Worm (Caenorhabditis elegans) whole organism, L4 larva: ENCODE data around the gene unc-25.
A peak's percentile ranks its signal among the peaks of the same experiment; 100 is the strongest.

Experiments
- F37D6.2 ChIP-seq: sonication (generic microtip); optimal IDR thresholded peaks from 2 replicates; lab custom pipeline; 2016; ENCODE audit warnings: mild to moderate bottlenecking, missing genetic modification characterization, missing compliant biosample characterization
- T20F7.1 ChIP-seq: fragments of 200-800 bp; sonication (Bioruptor generic); optimal IDR thresholded peaks from 2 replicates; lab custom pipeline; 2018; ENCODE audit warnings: mild to moderate bottlenecking, missing genetic modification characterization, missing compliant biosample characterization
- T26A8.4 ChIP-seq: fragments of 200-800 bp; sonication (Bioruptor generic); IDR thresholded peaks from 2 replicates; pipeline ENCODE4 v1.3.6; 2022; ENCODE audit warnings: missing genetic modification characterization, missing compliant biosample characterization
- ama-1 ChIP-seq: fragments of 150-350 bp; optimal IDR thresholded peaks from 2 replicates; lab custom pipeline; 2014; ENCODE audit warnings: inconsistent platforms, mixed read lengths
- arid-1 ChIP-seq: fragments of 200-800 bp; sonication (Bioruptor generic); conservative IDR thresholded peaks from 2 replicates; pipeline ENCODE4 v1.3.6; 2022; ENCODE audit warnings: missing genetic modification reagents, missing genetic modification characterization, missing compliant biosample characterization
- cey-2 ChIP-seq: sonication (generic microtip); optimal IDR thresholded peaks from 3 replicates; lab custom pipeline; 2017; ENCODE audit warnings: missing genetic modification characterization, mild to moderate bottlenecking, missing compliant biosample characterization, antibody characterized with exemption, borderline replicate concordance; ENCODE audit not compliant: insufficient read depth
- ctbp-1 ChIP-seq: fragments of 200-800 bp; sonication (Bioruptor generic); IDR thresholded peaks from 2 replicates; pipeline ENCODE4 v1.3.6; 2022; ENCODE audit warnings: missing genetic modification reagents, missing genetic modification characterization, missing compliant biosample characterization
- daf-8 ChIP-seq: fragments of 200-800 bp; sonication (Bioruptor generic); IDR thresholded peaks from 2 replicates; pipeline ENCODE4 v1.3.6; 2022; ENCODE audit warnings: missing genetic modification characterization, missing compliant biosample characterization
- dmd-6 ChIP-seq: fragments of 200-800 bp; sonication (Bioruptor generic); IDR thresholded peaks from 2 replicates; pipeline ENCODE4 v1.3.6; 2022; ENCODE audit warnings: missing genetic modification reagents, missing genetic modification characterization, missing compliant biosample characterization
- dmd-9 ChIP-seq: fragments of 200-800 bp; sonication (Bioruptor generic); IDR thresholded peaks from 2 replicates; pipeline ENCODE4 v1.3.6; 2022; ENCODE audit warnings: missing genetic modification reagents, missing genetic modification characterization, missing compliant biosample characterization
- dpl-1 ChIP-seq: fragments of 150-350 bp; optimal IDR thresholded peaks from 2 replicates; lab custom pipeline; 2014; ENCODE audit warnings: missing biosample characterization, missing genetic modification reagents, missing genetic modification characterization
- dve-1 ChIP-seq: sonication (generic microtip); optimal IDR thresholded peaks from 2 replicates; lab custom pipeline; 2017; ENCODE audit warnings: antibody characterized with exemption, mild to moderate bottlenecking, missing genetic modification characterization, missing compliant biosample characterization; ENCODE audit not compliant: insufficient read depth
- egl-43 ChIP-seq: fragments of 200-800 bp; sonication (Bioruptor generic); IDR thresholded peaks from 2 replicates; pipeline ENCODE4 v1.3.6; 2022; ENCODE audit warnings: missing genetic modification reagents, missing genetic modification characterization, missing compliant biosample characterization
- fkh-10 ChIP-seq: fragments of 150-350 bp; optimal IDR thresholded peaks from 2 replicates; lab custom pipeline; 2014; ENCODE audit warnings: missing biosample characterization, missing genetic modification reagents, missing genetic modification characterization
- fos-1 ChIP-seq: fragments of 150-350 bp; optimal IDR thresholded peaks from 2 replicates; lab custom pipeline; 2014; ENCODE audit warnings: missing biosample characterization, missing genetic modification characterization
- gei-8 ChIP-seq: fragments of 200-800 bp; sonication (Bioruptor generic); optimal IDR thresholded peaks from 2 replicates; lab custom pipeline; 2018; ENCODE audit warnings: mild to moderate bottlenecking, missing genetic modification characterization, missing compliant biosample characterization
- hif-1 ChIP-seq, 2 experiments: sonication (generic microtip); optimal IDR thresholded peaks; 2 replicates each; lab custom pipeline; 2016 to 2017; ENCODE audit warnings: missing compliant biosample characterization in 2 of 2, missing genetic modification characterization in 2 of 2, missing genetic modification reagents in 2 of 2, missing genotype in 2 of 2, mild to moderate bottlenecking in 1 of 2
- hlh-11 ChIP-seq: fragments of 200-800 bp; sonication (Bioruptor generic); optimal IDR thresholded peaks from 2 replicates; lab custom pipeline; 2018; ENCODE audit warnings: mild to moderate bottlenecking, missing genetic modification characterization, missing compliant biosample characterization
- hlh-30 ChIP-seq: sonication (generic microtip); optimal IDR thresholded peaks from 2 replicates; lab custom pipeline; 2017; ENCODE audit warnings: antibody characterized with exemption, mild to moderate bottlenecking, missing genetic modification characterization, missing compliant biosample characterization; ENCODE audit not compliant: insufficient read depth
- hmg-1.1 ChIP-seq: fragments of 200-800 bp; sonication (Bioruptor generic); IDR thresholded peaks from 2 replicates; pipeline ENCODE4 v1.3.6; 2022; ENCODE audit warnings: missing genetic modification reagents, missing genetic modification characterization, missing compliant biosample characterization
- jun-1 ChIP-seq: fragments of 150-350 bp; optimal IDR thresholded peaks from 2 replicates; lab custom pipeline; 2014; ENCODE audit warnings: missing biosample characterization, missing genetic modification reagents, missing genetic modification characterization
- lin-13 ChIP-seq: fragments of 150-350 bp; optimal IDR thresholded peaks from 2 replicates; lab custom pipeline; 2014; ENCODE audit warnings: missing biosample characterization, missing genetic modification reagents, missing genetic modification characterization
- lin-15B ChIP-seq: fragments of 150-350 bp; sonication (generic microtip); optimal IDR thresholded peaks from 3 replicates; lab custom pipeline; 2014; ENCODE audit warnings: missing biosample characterization, missing genetic modification characterization
- lin-29 ChIP-seq: fragments of 200-800 bp; sonication (Bioruptor generic); IDR thresholded peaks from 2 replicates; pipeline ENCODE4 v1.3.6; 2022; ENCODE audit warnings: missing genetic modification reagents, missing genetic modification characterization, missing compliant biosample characterization
- lin-38 ChIP-seq: fragments of 200-800 bp; sonication (Bioruptor generic); IDR thresholded peaks from 2 replicates; pipeline ENCODE4 v1.3.6; 2022; ENCODE audit warnings: missing genetic modification reagents, missing genetic modification characterization, missing compliant biosample characterization
- lsy-2 ChIP-seq, 2 experiments: fragments of 150-350 bp in 1 of 2; sonication (generic microtip) in 1 of 2; optimal IDR thresholded peaks; 2 replicates each; lab custom pipeline; 2014 to 2017; ENCODE audit warnings: missing biosample characterization in 2 of 2, missing genetic modification characterization in 2 of 2
- mdt-29 ChIP-seq: fragments of 200-800 bp; sonication (Bioruptor generic); IDR thresholded peaks from 2 replicates; pipeline ENCODE4 v1.3.6; 2022; ENCODE audit warnings: missing genetic modification reagents, missing genetic modification characterization, missing compliant biosample characterization
- mep-1 ChIP-seq: fragments of 150-350 bp; sonication (generic microtip); optimal IDR thresholded peaks from 3 replicates; lab custom pipeline; 2014; ENCODE audit warnings: missing biosample characterization, missing genetic modification characterization
- mes-2 ChIP-seq: sonication (generic microtip); optimal IDR thresholded peaks from 2 replicates; lab custom pipeline; 2016; ENCODE audit warnings: missing genotype, mild to moderate bottlenecking, missing genetic modification characterization, missing compliant biosample characterization; ENCODE audit not compliant: poor library complexity, severe bottlenecking
- nhr-102 ChIP-seq: sonication (generic microtip); optimal IDR thresholded peaks from 2 replicates; lab custom pipeline; 2016; ENCODE audit warnings: mild to moderate bottlenecking, missing genetic modification characterization, moderate library complexity, missing compliant biosample characterization
- nhr-11 ChIP-seq: fragments of 150-350 bp; optimal IDR thresholded peaks from 2 replicates; lab custom pipeline; 2014; ENCODE audit warnings: missing biosample characterization, missing genetic modification characterization
- nhr-237 ChIP-seq: sonication (generic microtip); optimal IDR thresholded peaks from 2 replicates; lab custom pipeline; 2017; ENCODE audit warnings: missing biosample characterization, missing genetic modification characterization
- nhr-28 ChIP-seq: fragments of 150-350 bp; optimal IDR thresholded peaks from 2 replicates; lab custom pipeline; 2014; ENCODE audit warnings: missing biosample characterization, missing genetic modification characterization
- nhr-6 ChIP-seq: fragments of 150-350 bp; optimal IDR thresholded peaks from 2 replicates; lab custom pipeline; 2014; ENCODE audit warnings: missing biosample characterization, missing genetic modification characterization
- php-3 ChIP-seq: fragments of 200-800 bp; sonication (Bioruptor generic); IDR thresholded peaks from 2 replicates; pipeline ENCODE4 v1.3.6; 2022; ENCODE audit warnings: missing genetic modification reagents, missing genetic modification characterization, missing compliant biosample characterization
- pqm-1 ChIP-seq: sonication (generic microtip); optimal IDR thresholded peaks from 2 replicates; lab custom pipeline; 2017; ENCODE audit warnings: missing biosample characterization, missing genetic modification characterization
- rbr-2 ChIP-seq: sonication (generic microtip); optimal IDR thresholded peaks from 2 replicates; lab custom pipeline; 2016; ENCODE audit warnings: missing genotype, missing genetic modification characterization, missing compliant biosample characterization
- sdz-12 ChIP-seq: fragments of 200-800 bp; sonication (Bioruptor generic); optimal IDR thresholded peaks from 2 replicates; lab custom pipeline; 2018; ENCODE audit warnings: mild to moderate bottlenecking, missing genetic modification characterization, missing compliant biosample characterization
- set-16 ChIP-seq: fragments of 200-800 bp; sonication (Bioruptor generic); IDR thresholded peaks from 2 replicates; pipeline ENCODE4 v1.3.6; 2022; ENCODE audit warnings: missing genetic modification reagents, missing genetic modification characterization, missing compliant biosample characterization
- snpc-4 ChIP-seq: fragments of 150-350 bp; optimal IDR thresholded peaks from 2 replicates; lab custom pipeline; 2014; ENCODE audit warnings: missing biosample characterization, missing genetic modification characterization
- spr-3 ChIP-seq: fragments of 200-800 bp; sonication (Bioruptor generic); optimal IDR thresholded peaks from 2 replicates; lab custom pipeline; 2018; ENCODE audit warnings: mild to moderate bottlenecking, missing genetic modification characterization, missing compliant biosample characterization
- unc-130 ChIP-seq: sonication (generic microtip); optimal IDR thresholded peaks from 2 replicates; lab custom pipeline; 2016; ENCODE audit warnings: missing genetic modification reagents, missing genetic modification characterization, missing compliant biosample characterization
- zag-1 ChIP-seq: fragments of 150-350 bp; optimal IDR thresholded peaks from 2 replicates; lab custom pipeline; 2014; ENCODE audit warnings: missing biosample characterization, missing genetic modification characterization
- zfp-2 ChIP-seq: sonication (generic microtip); optimal IDR thresholded peaks from 2 replicates; lab custom pipeline; 2016; ENCODE audit warnings: mild to moderate bottlenecking, missing genetic modification characterization, missing compliant biosample characterization
- zfp-3 ChIP-seq: fragments of 200-800 bp; sonication (Bioruptor generic); conservative IDR thresholded peaks from 2 replicates; pipeline ENCODE4 v1.3.6; 2022; ENCODE audit warnings: missing genetic modification reagents, missing genetic modification characterization, missing compliant biosample characterization
- ztf-7 ChIP-seq: fragments of 150-350 bp; optimal IDR thresholded peaks from 2 replicates; lab custom pipeline; 2014; ENCODE audit warnings: missing biosample characterization, missing genetic modification characterization

Gene unc-25

DNA sequence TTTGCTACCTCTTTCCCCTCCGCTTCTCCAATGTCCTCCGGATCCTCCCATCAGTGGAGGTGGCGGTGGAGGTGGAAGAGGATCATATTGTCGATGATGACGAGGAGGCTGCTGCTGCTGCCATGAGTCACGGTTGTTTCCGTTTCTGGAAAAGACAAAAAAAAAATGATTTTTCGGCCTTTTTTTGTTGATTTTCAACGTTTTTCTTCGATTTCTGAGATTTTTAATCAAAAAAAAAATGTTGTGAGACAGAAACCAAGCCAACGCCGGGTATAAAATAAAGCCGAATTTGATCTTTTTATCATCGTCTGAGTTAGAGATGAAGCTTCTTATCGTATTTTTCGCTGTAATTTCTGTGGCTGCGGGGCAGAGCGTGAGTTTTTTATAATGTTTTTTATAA is 12.9 kb upstream of the unc-25 start, which contains the start of gene Y37D8A.19:
Y37D8A.19 (plus strand) TSS at position 301 of the 400 bp plus-strand sequence.
- TF ChIP-seq snpc-4 (tag; lab: Kevin White, UChicago): no peak
- no peak for TF ChIP-seq T20F7.1 (GFP tag; lab: Kevin White, UChicago)
- TF ChIP-seq sdz-12: no peak
- no peak for TF ChIP-seq egl-43 (GFP tag; lab: Robert Waterston, UW)
- no peak for TF ChIP-seq mdt-29 (GFP tag; lab: Robert Waterston, UW)
- TF ChIP-seq dmd-9: no peak
- TF ChIP-seq ctbp-1 (GFP tag; lab: Robert Waterston, UW): no peak
- no peak for TF ChIP-seq daf-8 (GFP tag; lab: Robert Waterston, UW)
- TF ChIP-seq arid-1 (GFP tag; lab: Robert Waterston, UW): no peak
- no peak for TF ChIP-seq fkh-10
- no peak for TF ChIP-seq fos-1 (tag; lab: Kevin White, UChicago)
- no peak for TF ChIP-seq cey-2 (tag; lab: Kevin White, UChicago)
- TF ChIP-seq zag-1 (tag; lab: Kevin White, UChicago): no peak
- no peak for TF ChIP-seq zfp-2 (tag; lab: Kevin White, UChicago)
- no peak for TF ChIP-seq pqm-1 (tag; lab: Kevin White, UChicago)
- no peak for TF ChIP-seq nhr-102
- no peak for TF ChIP-seq lin-29 (GFP tag; lab: Robert Waterston, UW)

DNA sequence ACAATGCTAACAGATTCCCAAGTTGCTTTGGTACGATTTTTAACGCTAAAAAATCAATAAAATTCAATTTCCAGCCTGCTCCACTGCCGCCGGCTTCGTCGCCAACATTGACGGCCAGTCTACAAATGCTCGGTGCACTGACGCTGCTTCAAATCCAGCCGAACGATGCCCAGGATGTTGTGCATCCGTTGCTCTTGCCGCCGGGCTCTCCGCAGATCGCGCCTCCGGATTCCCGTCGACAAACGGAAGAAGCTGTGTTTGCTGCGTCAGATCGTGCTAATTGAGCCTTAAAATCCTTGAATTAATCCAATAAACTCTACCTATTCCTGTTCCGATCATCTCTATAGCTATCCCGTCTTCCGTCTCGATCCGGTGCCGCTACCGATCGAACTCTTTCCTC is 11.3 kb upstream of the unc-25 start:
- TF ChIP-seq set-16 (peak; percentile 77), lin-15B (no peak), php-3 (GFP tag; lab: Robert Waterston, UW) (0 out of 2 replicates have a peak, but pooled peaks have one; percentile 14)

DNA sequence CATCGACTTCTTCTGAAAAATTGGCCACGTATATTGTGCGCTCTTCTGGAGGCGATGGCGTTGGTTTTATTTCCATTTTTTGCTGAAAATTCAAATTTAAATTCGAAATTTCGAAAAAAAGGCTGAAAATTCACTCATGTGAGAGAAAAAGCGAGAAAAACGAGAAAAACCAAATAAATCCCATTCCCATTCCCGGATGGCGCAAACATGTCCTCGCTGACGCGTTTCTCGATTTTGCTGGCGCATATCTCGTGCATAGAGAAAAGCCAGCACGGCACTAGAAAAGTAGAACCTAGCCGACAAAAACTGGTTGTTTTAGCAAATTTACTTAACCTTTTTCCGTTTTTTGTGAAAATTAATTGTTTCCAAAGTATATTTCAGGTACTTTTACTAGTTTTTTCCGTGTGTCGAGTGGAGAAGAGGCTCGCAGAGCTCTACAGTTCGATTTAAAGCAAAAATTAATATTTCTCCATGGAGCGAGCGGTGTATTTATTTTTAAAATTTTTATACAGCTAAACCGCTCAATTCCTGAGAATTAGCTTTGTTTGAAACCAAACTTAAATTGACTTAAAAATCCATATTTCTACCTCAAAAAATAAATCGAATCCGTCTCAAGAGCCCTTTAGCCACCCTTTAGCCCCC is 10.5 kb upstream of the unc-25 start, which contains the start of gene rbm-7:
rbm-7 (minus strand) TSS at position 82 of the 642 bp plus-strand sequence.
- TF ChIP-seq nhr-11 (tag; lab: Kevin White, UChicago): peak; percentile 42
- TF ChIP-seq lin-38 (GFP tag; lab: Robert Waterston, UW): peak; percentile 75
- peak; percentile 56 for TF ChIP-seq hlh-11 (tag; lab: Kevin White, UChicago)
- no peak for TF ChIP-seq gei-8 (GFP tag; lab: Kevin White, UChicago)
- no peak for TF ChIP-seq cey-2 (tag; lab: Kevin White, UChicago)
- 0 out of 2 replicates have a peak, but pooled peaks have one; percentile 69 for TF ChIP-seq zfp-3 (GFP tag; lab: Robert Waterston, UW)
- TF ChIP-seq nhr-102: peak; percentile 48
- no peak for TF ChIP-seq lin-29 (GFP tag; lab: Robert Waterston, UW)
- TF ChIP-seq F37D6.2 (tag; lab: Kevin White, UChicago): peak; percentile 30
- TF ChIP-seq hif-1 (tag; optimal IDR thresholded peaks at IDR 0.05; lab: Kevin White, UChicago): peak in 1 of 2 experiments; percentile 32
- peak; percentile 75 for TF ChIP-seq dpl-1 (GFP tag; lab: Kevin White, UChicago)
- TF ChIP-seq mes-2 (tag; lab: Kevin White, UChicago): peak; percentile 60
- TF ChIP-seq hmg-1.1 (GFP tag; lab: Robert Waterston, UW): peak; percentile 67
- TF ChIP-seq ztf-7 (tag; lab: Kevin White, UChicago): no peak
- TF ChIP-seq jun-1 (tag; lab: Kevin White, UChicago): peak; percentile 53
- peak; percentile 62 for TF ChIP-seq dve-1 (tag; lab: Kevin White, UChicago)
- TF ChIP-seq mep-1 (tag; lab: Kevin White, UChicago): peak; percentile 75
- 0 out of 2 replicates have a peak, but pooled peaks have one; percentile 30 for TF ChIP-seq egl-43 (GFP tag; lab: Robert Waterston, UW)
- TF ChIP-seq unc-130: no peak
- peak; percentile 47 for TF ChIP-seq lin-13 (GFP tag; lab: Kevin White, UChicago)
- TF ChIP-seq rbr-2: peak; percentile 62
- peak; percentile 53 for TF ChIP-seq ama-1 (lab: Kevin White, UChicago)
- peak; percentile 49 for TF ChIP-seq hlh-30 (tag; lab: Kevin White, UChicago)
- TF ChIP-seq ctbp-1 (GFP tag; lab: Robert Waterston, UW): 0 out of 2 replicates have a peak, but pooled peaks have one; percentile 47
- TF ChIP-seq T26A8.4 (GFP tag; lab: Robert Waterston, UW): peak; percentile 79
- peak; percentile 20 for TF ChIP-seq nhr-28
- peak; percentile 60 for TF ChIP-seq nhr-6 (tag; lab: Kevin White, UChicago)
- TF ChIP-seq dmd-6: peak; percentile 54
- no peak for TF ChIP-seq nhr-237 (tag; lab: Kevin White, UChicago)
- TF ChIP-seq spr-3 (GFP tag; lab: Kevin White, UChicago): peak; percentile 25
- TF ChIP-seq lsy-2 (tag; optimal IDR thresholded peaks at IDR 0.05; lab: Kevin White, UChicago): peak; percentile 12 to 88
